Worm (Caenorhabditis elegans) whole organism, early embryonic: ENCODE data around the gene sri-47.
"Not testable (repeated sequence)": the region's sequence is repeated elsewhere in the genome, so short reads cannot be mapped to it uniquely, and the experiment has no call there.

Experiments used
- B0310.2 ChIP-seq: sonication (generic microtip); optimal IDR thresholded peaks from 2 replicates; lab custom pipeline; 2016; ENCODE audit warnings: mild to moderate bottlenecking, missing genetic modification characterization, missing compliant biosample characterization
- F13C5.2 ChIP-seq: sonication (generic microtip); optimal IDR thresholded peaks from 2 replicates; lab custom pipeline; 2017; ENCODE audit warnings: mild to moderate bottlenecking, missing genetic modification characterization, inconsistent platforms, missing compliant biosample characterization
- aly-1 ChIP-seq: sonication (generic microtip); optimal IDR thresholded peaks from 2 replicates; lab custom pipeline; 2016; ENCODE audit warnings: missing genetic modification characterization, missing compliant biosample characterization
- ama-1 ChIP-seq: fragments of 150-350 bp; optimal IDR thresholded peaks from 2 replicates; lab custom pipeline; 2014
- ceh-13 ChIP-seq: fragments of 200-800 bp; sonication (Bioruptor generic); optimal IDR thresholded peaks from 2 replicates; lab custom pipeline; 2018; ENCODE audit warnings: mild to moderate bottlenecking, missing genetic modification characterization, missing compliant biosample characterization
- ceh-36 ChIP-seq: sonication (generic microtip); optimal IDR thresholded peaks from 2 replicates; lab custom pipeline; 2016; ENCODE audit warnings: missing genetic modification characterization, inconsistent platforms, missing compliant biosample characterization
- ets-7 ChIP-seq: sonication (generic microtip); optimal IDR thresholded peaks from 2 replicates; lab custom pipeline; 2016; ENCODE audit warnings: missing genotype, missing genetic modification characterization, missing compliant biosample characterization
- flt-1 ChIP-seq: fragments of 200-800 bp; sonication (Bioruptor generic); IDR thresholded peaks from 2 replicates; pipeline ENCODE4 v1.3.6; 2022; ENCODE audit warnings: missing genetic modification characterization, missing compliant biosample characterization
- hmbx-1 ChIP-seq: sonication (generic microtip); optimal IDR thresholded peaks from 2 replicates; lab custom pipeline; 2016; ENCODE audit warnings: mild to moderate bottlenecking, missing genetic modification characterization, missing compliant biosample characterization
- hmg-4 ChIP-seq: fragments of 200-800 bp; sonication (Bioruptor generic); optimal IDR thresholded peaks from 2 replicates; lab custom pipeline; 2018; ENCODE audit warnings: mild to moderate bottlenecking, missing genetic modification characterization, missing compliant biosample characterization
- hnd-1 ChIP-seq: sonication (generic microtip); optimal IDR thresholded peaks from 2 replicates; lab custom pipeline; 2016; ENCODE audit warnings: missing genetic modification characterization, missing compliant biosample characterization
- pes-1 ChIP-seq: fragments of 200-800 bp; sonication (Bioruptor generic); IDR thresholded peaks from 2 replicates; pipeline ENCODE4 v1.3.6; 2022; ENCODE audit warnings: missing genetic modification reagents, missing genetic modification characterization, missing compliant biosample characterization
- scrt-1 ChIP-seq: fragments of 200-800 bp; sonication (Bioruptor generic); IDR thresholded peaks from 2 replicates; pipeline ENCODE4 v1.3.6; 2022; ENCODE audit warnings: missing genetic modification characterization, missing compliant biosample characterization
- sea-1 ChIP-seq: fragments of 200-800 bp; sonication (Bioruptor generic); conservative IDR thresholded peaks from 2 replicates; pipeline ENCODE4 v1.3.6; 2022; ENCODE audit warnings: missing genetic modification characterization, missing compliant biosample characterization
- tbx-11 ChIP-seq: fragments of 200-800 bp; sonication (Bioruptor generic); IDR thresholded peaks from 2 replicates; pipeline ENCODE4 v1.3.6; 2022; ENCODE audit warnings: missing genetic modification characterization, missing compliant biosample characterization
- tbx-37 ChIP-seq: fragments of 200-800 bp; sonication (Bioruptor generic); conservative IDR thresholded peaks from 2 replicates; pipeline ENCODE4 v1.3.6; 2022; ENCODE audit warnings: missing genetic modification reagents, missing genetic modification characterization, missing compliant biosample characterization
- tra-4 ChIP-seq: sonication (generic microtip); optimal IDR thresholded peaks from 2 replicates; lab custom pipeline; 2017; ENCODE audit warnings: missing genetic modification characterization, missing compliant biosample characterization

Gene sri-47

DNA sequence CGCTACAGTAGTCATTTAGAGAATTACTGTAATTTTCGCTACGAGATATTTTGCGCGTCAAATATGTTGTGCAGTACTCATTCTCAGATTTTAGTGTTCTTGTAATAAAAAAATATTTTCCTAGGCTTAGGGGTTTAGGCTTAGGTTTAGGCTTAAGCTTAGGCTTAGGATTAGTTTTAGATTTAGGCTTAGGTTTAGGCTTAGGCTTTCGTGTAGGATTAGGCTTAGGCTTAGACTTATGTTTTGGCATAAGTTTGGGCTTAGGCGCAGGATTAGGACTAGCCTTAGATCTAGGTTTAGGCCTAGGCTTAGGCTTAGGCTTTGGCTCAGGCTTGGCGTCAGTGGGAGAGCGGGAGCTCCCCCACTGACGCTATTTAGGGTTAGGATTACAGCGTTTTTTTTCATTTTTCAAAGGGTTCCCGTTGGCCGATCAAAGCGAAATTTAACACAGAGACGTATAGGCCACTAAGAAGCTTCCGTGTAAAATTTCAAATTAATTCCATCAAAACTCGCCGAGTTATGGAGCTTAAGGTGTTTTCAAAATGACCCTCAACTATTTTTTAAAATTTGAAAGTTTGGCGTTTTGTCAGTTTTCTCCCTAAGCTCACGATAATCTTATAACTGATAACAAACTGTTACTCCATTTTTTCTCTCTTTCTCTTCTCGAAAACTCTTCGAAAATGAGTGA lies 17.2 kb upstream of the sri-47 start, which contains the start of gene F22E5.8:
Gene F22E5.8 (plus strand): TSS at position 638 of the 688 bp plus-strand sequence.
- TF ChIP-seq ceh-36 (tag; lab: Kevin White, UChicago), result peak; percentile 58
- TF ChIP-seq pes-1 (GFP tag; lab: Robert Waterston, UW), result 0 out of 2 replicates have a peak, but pooled peaks have one; percentile 10

DNA sequence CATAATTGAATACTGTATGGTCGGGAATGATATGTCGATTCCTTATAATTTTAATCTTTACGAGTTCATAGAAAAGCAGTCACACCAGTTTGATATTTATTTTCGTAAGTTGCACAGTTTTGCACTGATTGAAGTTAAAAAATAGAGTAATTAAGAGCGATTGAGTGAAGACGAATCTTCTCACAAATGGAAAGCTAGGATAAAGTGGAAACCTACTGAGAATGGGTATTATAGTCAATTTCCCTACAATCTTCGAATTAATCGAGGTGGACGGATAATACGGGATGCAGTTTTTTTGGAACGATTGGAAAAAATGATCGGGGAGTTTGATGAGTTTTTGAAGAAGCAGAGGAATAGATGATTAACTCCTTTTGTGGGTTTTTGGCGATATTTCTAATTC lies 15.7 kb upstream of the sri-47 start, which contains the start of gene F22E5.23:
Gene F22E5.23 (plus strand): TSS at position 301 of the 400 bp plus-strand sequence.
- TF ChIP-seq tra-4 (tag; lab: Kevin White, UChicago), result no peak
- no peak for TF ChIP-seq tbx-11
- TF ChIP-seq hnd-1 (tag; lab: Kevin White, UChicago), result no peak
- no peak for TF ChIP-seq flt-1 (GFP tag; lab: Robert Waterston, UW)
- no peak for TF ChIP-seq hmg-4
- no peak for TF ChIP-seq aly-1 (tag; lab: Kevin White, UChicago)
- TF ChIP-seq ceh-36 (tag; lab: Kevin White, UChicago), result no peak
- TF ChIP-seq hmbx-1 (tag; lab: Kevin White, UChicago), result no peak
- TF ChIP-seq F13C5.2 (tag; lab: Kevin White, UChicago), result no peak
- TF ChIP-seq ets-7 (tag; lab: Kevin White, UChicago), result no peak
- TF ChIP-seq pes-1 (GFP tag; lab: Robert Waterston, UW), result no peak
- TF ChIP-seq ceh-13 (GFP tag; lab: Kevin White, UChicago), result no peak
- no peak for TF ChIP-seq ama-1 (lab: Kevin White, UChicago)
- TF ChIP-seq sea-1, result no peak
- no peak for TF ChIP-seq B0310.2 (tag; lab: Kevin White, UChicago)
- no peak for TF ChIP-seq tbx-37 (GFP tag; lab: Robert Waterston, UW)
- TF ChIP-seq scrt-1 (GFP tag; lab: Robert Waterston, UW), result no peak

DNA sequence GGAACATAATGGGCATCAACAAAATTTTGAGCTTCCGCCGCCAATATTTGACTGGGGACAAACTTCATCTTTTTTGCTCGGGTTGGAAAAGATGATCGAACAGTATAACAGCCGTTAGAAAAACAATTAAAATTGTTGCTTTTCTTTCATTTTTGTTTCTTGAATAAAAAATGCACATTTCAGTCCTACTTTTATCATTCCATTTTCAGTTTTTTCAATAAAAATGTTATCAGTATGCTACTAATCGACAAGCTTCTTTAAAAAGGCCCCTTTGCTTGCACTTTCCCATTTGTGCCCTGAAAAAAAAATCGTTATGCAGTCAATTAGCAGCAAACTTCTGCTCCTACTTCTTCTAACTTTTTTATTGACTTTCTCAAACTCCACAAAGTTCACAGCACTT lies 14.9 kb upstream of the sri-47 start, which contains the start of gene F22E5.7:
Gene F22E5.7 (plus strand): TSS at position 301 of the 400 bp plus-strand sequence.
- TF ChIP-seq ceh-36 (tag; lab: Kevin White, UChicago) (no peak), tbx-37 (GFP tag; lab: Robert Waterston, UW) (no peak)

DNA sequence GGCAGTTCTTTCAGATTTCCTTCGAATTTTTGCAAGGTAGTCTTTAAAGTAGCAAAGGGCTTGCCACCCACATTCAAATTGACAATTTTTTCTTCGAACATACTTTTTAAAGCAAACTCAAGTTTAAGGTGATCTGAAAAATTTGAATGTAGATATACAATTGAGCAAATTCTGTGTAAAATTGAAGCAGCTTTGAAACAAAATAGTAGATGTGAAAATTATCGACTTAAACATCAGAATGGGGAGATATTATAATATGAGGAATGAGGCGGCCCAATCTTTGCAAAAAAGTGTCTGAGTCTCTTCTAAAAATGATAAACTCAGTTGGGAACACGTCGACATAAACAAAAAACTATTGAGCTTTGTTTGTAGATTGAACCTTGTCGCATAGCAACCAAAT lies 12.2 kb upstream of the sri-47 start, which contains the start of gene F22E5.11:
Gene F22E5.11 (minus strand): TSS at position 101 of the 400 bp plus-strand sequence.
- TF ChIP-seq sea-1 (no peak), scrt-1 (GFP tag; lab: Robert Waterston, UW) (no peak), hnd-1 (tag; lab: Kevin White, UChicago) (no peak), tra-4 (tag; lab: Kevin White, UChicago) (no peak), ets-7 (tag; lab: Kevin White, UChicago) (no peak), tbx-37 (GFP tag; lab: Robert Waterston, UW) (no peak), aly-1 (tag; lab: Kevin White, UChicago) (no peak), B0310.2 (tag; lab: Kevin White, UChicago) (no peak)

DNA sequence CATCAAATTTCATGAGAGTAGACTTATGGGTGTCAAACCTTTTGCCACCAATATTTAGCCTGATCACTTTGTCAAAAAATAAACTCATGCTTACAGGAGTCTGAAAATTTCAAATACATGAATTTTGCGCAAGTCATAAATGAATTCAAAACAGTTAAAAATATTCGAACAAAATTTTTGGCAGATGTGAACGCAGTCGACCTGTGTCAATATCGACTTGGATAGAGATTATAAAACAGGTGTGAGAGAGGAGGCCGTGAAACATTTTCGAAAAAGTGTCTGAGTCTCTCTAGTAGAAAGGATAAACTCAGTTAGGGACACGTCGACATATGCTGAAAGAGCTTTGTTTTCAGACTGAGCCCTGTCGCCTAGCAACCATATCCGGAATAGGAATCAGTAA lies 9.9 kb upstream of the sri-47 start, which contains the start of gene F22E5.12:
Gene F22E5.12 (minus strand): TSS at position 101 of the 400 bp plus-strand sequence.
- not testable (repeated sequence) for TF ChIP-seq aly-1 (tag; lab: Kevin White, UChicago); hnd-1 (tag; lab: Kevin White, UChicago); tbx-37 (GFP tag; lab: Robert Waterston, UW)

DNA sequence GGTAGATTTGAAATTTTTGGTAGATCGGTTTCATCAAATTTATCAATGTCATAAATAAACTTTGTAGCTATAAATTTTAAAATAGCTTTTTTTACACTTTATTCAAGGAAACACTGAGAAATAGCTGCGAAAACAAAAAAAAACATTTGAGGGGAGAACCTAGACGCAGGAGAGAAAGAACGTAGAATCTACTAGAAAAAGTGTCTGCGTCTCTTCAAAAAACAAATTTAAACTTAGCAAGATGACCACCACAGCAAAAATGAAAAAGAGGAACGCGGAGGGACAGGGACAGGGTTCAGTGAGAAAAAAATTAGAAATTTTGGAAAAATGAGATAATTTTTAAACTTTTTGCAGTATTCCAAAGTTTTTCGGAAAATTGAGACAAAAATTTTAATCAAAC lies 7.7 kb upstream of the sri-47 start:
- TF ChIP-seq F13C5.2 (tag; lab: Kevin White, UChicago) (no peak), ceh-36 (tag; lab: Kevin White, UChicago) (no peak), hmg-4 (no peak), pes-1 (GFP tag; lab: Robert Waterston, UW) (no peak), scrt-1 (GFP tag; lab: Robert Waterston, UW) (no peak), ets-7 (tag; lab: Kevin White, UChicago) (no peak), tbx-11 (no peak), hnd-1 (tag; lab: Kevin White, UChicago) (no peak)

DNA sequence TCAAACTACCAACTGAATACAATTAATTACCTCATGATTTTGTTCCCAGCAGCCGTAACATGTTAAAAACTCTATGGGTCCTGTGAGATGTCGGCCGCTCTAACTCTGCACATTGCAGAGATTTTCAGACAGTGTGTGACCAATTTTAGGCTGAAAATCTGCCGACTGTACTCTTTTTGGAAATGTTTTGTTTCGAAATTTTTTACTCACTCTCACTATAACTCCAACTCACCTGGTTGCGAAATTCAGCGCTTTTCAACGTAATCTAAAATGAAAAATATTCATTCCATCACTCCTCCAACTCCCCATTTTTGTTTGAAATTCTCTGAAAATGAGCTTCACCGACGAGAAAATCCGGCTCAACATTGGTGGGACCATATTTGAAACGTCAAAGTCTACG lies 7.2 kb upstream of the sri-47 start, which contains the start of the genes F22E5.13 and F22E5.6:
Gene F22E5.13 (minus strand): TSS at position 101 of the 400 bp plus-strand sequence.
Gene F22E5.6 (plus strand): TSS at position 297 of the 400 bp plus-strand sequence.
- TF ChIP-seq B0310.2 (tag; lab: Kevin White, UChicago), result no peak
- TF ChIP-seq hmg-4, result no peak
- TF ChIP-seq scrt-1 (GFP tag; lab: Robert Waterston, UW), result no peak

DNA sequence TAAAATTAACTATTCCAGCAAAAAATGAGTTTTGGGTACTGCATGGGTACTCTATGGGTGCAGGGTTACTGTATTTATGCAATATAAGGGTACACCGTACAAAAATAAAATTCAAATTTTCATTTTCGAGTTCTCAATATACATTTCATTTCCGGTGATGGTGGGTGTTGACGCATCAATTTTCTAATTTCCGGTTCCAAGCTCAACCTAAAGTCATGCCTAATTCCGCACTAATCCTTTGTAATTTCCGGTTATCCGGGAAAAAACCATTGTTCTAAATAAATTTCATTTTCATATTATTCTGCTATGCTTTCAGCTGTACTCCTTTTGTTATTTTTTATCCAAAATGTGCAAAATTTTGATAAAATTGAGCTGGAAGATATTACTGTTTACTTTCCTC lies 2.7 kb downstream of the sri-47 start, which contains the start of gene gcy-21:
Gene gcy-21 (plus strand): TSS at position 301 of the 400 bp plus-strand sequence.
- no peak for TF ChIP-seq sea-1
- no peak for TF ChIP-seq ets-7 (tag; lab: Kevin White, UChicago)
- TF ChIP-seq tbx-37 (GFP tag; lab: Robert Waterston, UW), result no peak
- TF ChIP-seq scrt-1 (GFP tag; lab: Robert Waterston, UW), result no peak
- TF ChIP-seq pes-1 (GFP tag; lab: Robert Waterston, UW), result no peak
- no peak for TF ChIP-seq ceh-13 (GFP tag; lab: Kevin White, UChicago)
- TF ChIP-seq aly-1 (tag; lab: Kevin White, UChicago), result no peak
- no peak for TF ChIP-seq ceh-36 (tag; lab: Kevin White, UChicago)
- TF ChIP-seq B0310.2 (tag; lab: Kevin White, UChicago), result no peak
- TF ChIP-seq tbx-11, result no peak
- no peak for TF ChIP-seq hmg-4
- TF ChIP-seq hmbx-1 (tag; lab: Kevin White, UChicago), result no peak
- TF ChIP-seq ama-1 (lab: Kevin White, UChicago), result no peak
